Fruit fly (Drosophila melanogaster) whole organism, pupa: ENCODE data around the gene hfp.

Experiments
- CG8301 ChIP-seq: fragments of 200-800 bp; sonication (Bioruptor generic); optimal IDR thresholded peaks from 2 replicates; lab custom pipeline; 2018; ENCODE audit warnings: missing biosample characterization, mild to moderate bottlenecking, missing genetic modification characterization
- Pif1A ChIP-seq: fragments of 200-800 bp; sonication (Bioruptor generic); optimal IDR thresholded peaks from 3 replicates; lab custom pipeline; 2016; ENCODE audit warnings: missing biosample characterization, missing genetic modification characterization
- Snoo ChIP-seq: fragments of 200-800 bp; sonication (Bioruptor generic); optimal IDR thresholded peaks from 3 replicates; lab custom pipeline; 2017; ENCODE audit warnings: missing biosample characterization, mild to moderate bottlenecking, missing genetic modification characterization, inconsistent platforms
- rn ChIP-seq: fragments of 200-800 bp; sonication (Bioruptor generic); IDR thresholded peaks from 2 replicates; pipeline ENCODE4 v1.3.6; 2022; ENCODE audit warnings: missing biosample characterization, missing genetic modification characterization

- TF ChIP-seq CG8301 = no peak
- no peak for TF ChIP-seq Snoo (tag; lab: Kevin White, UChicago)
- no peak for TF ChIP-seq rn (GFP tag; lab: Robert Waterston, UW)
- TF ChIP-seq Pif1A (GFP tag; lab: Kevin White, UChicago) = no peak
These were observed 33.1 kb downstream of the hfp start for dm6 chr3L:1469241-1469640.
